Fruit fly (Drosophila melanogaster): Measurements from ENCODE around the gene eyg.

DNA sequence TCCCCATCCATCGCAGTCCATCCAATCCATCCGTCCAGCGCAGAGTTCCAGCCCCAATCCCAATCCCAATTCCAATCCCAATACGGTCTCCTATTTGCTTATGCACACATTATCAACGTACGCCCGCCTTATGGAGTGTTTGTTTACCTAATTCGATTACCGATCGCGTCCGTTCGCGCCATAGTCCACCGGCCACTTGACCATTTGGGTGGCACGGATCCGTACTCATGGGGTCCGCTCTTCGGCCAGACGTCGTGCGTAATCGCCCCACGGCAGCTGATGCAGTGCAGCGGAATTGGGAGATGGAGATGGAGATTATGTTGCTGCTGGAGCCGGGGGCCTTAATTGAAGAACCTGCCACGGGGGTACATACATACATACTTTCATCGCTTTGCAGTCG is 2.7 kb upstream of the eyg start:
- TF ChIP-seq Sin3A (optimal IDR thresholded peaks at IDR 0.05): no peak
- no peak for TF ChIP-seq insv (optimal IDR thresholded peaks at IDR 0.05)

Data from Kc167 (cell line).